Fruit fly (Drosophila melanogaster): ENCODE data around the gene Hira.

The Hira gene

dm6 chrX:7701282-7702078, 20.4 kb upstream of the Hira start (continued):
- TF ChIP-seq Ets65A (GFP tag) (peak; percentile 84), Pdp1 (GFP tag; optimal IDR thresholded peaks at IDR 0.05) (peak; percentile 28 to 89), chn (GFP tag; optimal IDR thresholded peaks at IDR 0.05) (no peak), Dad (GFP tag; optimal IDR thresholded peaks at IDR 0.05) (no peak), CG2202 (tag; optimal IDR thresholded peaks at IDR 0.05) (no peak), Dek (tag; optimal IDR thresholded peaks at IDR 0.05) (peak; percentile 84), CG11723 (GFP tag; optimal IDR thresholded peaks at IDR 0.05) (peak; percentile 32), ham (GFP tag; IDR thresholded peaks at IDR 0.05) (peak; percentile 64; the same call in 1 of the 2 replicates), CG17568 (GFP tag; optimal IDR thresholded peaks at IDR 0.05) (peak; percentile 69), CG16815 (GFP tag; optimal IDR thresholded peaks at IDR 0.05) (peak; percentile 28), ase (GFP tag; IDR thresholded peaks at IDR 0.05) (peak; percentile 65; the same call in 1 of the 3 replicates), CG18011 (GFP tag; optimal IDR thresholded peaks at IDR 0.05) (peak; percentile 15), dmrt99B (tag; optimal IDR thresholded peaks at IDR 0.05) (peak; percentile 78), ranshi (GFP tag; IDR thresholded peaks at IDR 0.05) (0 out of 2 replicates have a peak, but pooled peaks have one; percentile 21), CG18619 (GFP tag; optimal IDR thresholded peaks at IDR 0.05) (peak; percentile 72), CG6272 (GFP tag; IDR thresholded peaks at IDR 0.05) (no peak), Adf1 (GFP tag; IDR thresholded peaks at IDR 0.05) (peak; percentile 42), Oaz (GFP tag; IDR thresholded peaks at IDR 0.05) (peak; percentile 44; the same call in 1 of the 2 replicates), cwo (GFP tag; optimal IDR thresholded peaks at IDR 0.05) (peak; percentile 93), Dfd (GFP tag; optimal IDR thresholded peaks at IDR 0.05) (no peak), Hey (tag; optimal IDR thresholded peaks at IDR 0.05) (peak; percentile 4), caup (GFP tag; optimal IDR thresholded peaks at IDR 0.05; ENCODE audit: severe bottlenecking) (peak; percentile 82), slou (GFP tag; optimal IDR thresholded peaks at IDR 0.05) (no peak), dmrt11E (tag; optimal IDR thresholded peaks at IDR 0.05) (peak; percentile 20), Trl (optimal IDR thresholded peaks at IDR 0.05) (no peak), Trl (GFP tag; optimal IDR thresholded peaks at IDR 0.05) (peak; percentile 5), Hr51 (GFP tag; optimal IDR thresholded peaks at IDR 0.05) (peak; percentile 50 to 85), ci (GFP tag; IDR thresholded peaks at IDR 0.05) (0 out of 3 replicates have a peak, but pooled peaks have one; percentile 41), insv (GFP tag; optimal IDR thresholded peaks at IDR 0.05) (peak in 1 of 2 experiments; percentile 8), dimm (GFP tag; IDR thresholded peaks at IDR 0.05) (no peak), Taf1 (GFP tag; IDR thresholded peaks at IDR 0.05) (peak; percentile 65), gfzf (GFP tag; optimal IDR thresholded peaks at IDR 0.05) (no peak), Mes4 (GFP tag; optimal IDR thresholded peaks at IDR 0.05) (peak; percentile 41), CG9437 (GFP tag; optimal IDR thresholded peaks at IDR 0.05) (peak; percentile 63), Fer3 (tag; optimal IDR thresholded peaks at IDR 0.05) (peak; percentile 87), CG7556 (GFP tag; optimal IDR thresholded peaks at IDR 0.05) (peak; percentile 82), lilli (GFP tag; optimal IDR thresholded peaks at IDR 0.05) (peak; percentile 61), en (GFP tag; optimal IDR thresholded peaks at IDR 0.05) (peak; percentile 48), twi (tag; optimal IDR thresholded peaks at IDR 0.05) (peak; percentile 32), CG4404 (GFP tag; IDR thresholded peaks at IDR 0.05) (peak; percentile 41; the same call in 1 of the 2 replicates), CG3726 (GFP tag; IDR thresholded peaks at IDR 0.05) (no peak), fd102C (GFP tag; optimal IDR thresholded peaks at IDR 0.05) (no peak), sr (GFP tag; IDR thresholded peaks at IDR 0.05) (no peak), CG10543 (GFP tag; optimal IDR thresholded peaks at IDR 0.05) (peak; percentile 92), fd96Cb (tag; optimal IDR thresholded peaks at IDR 0.05) (peak; percentile 71), HLHmδ (GFP tag; optimal IDR thresholded peaks at IDR 0.05) (no peak), sd (tag; optimal IDR thresholded peaks at IDR 0.05) (peak; percentile 66), wor (GFP tag; IDR thresholded peaks at IDR 0.05) (peak; percentile 29; the same call in 1 of the 2 replicates)
